Fruit fly (Drosophila melanogaster) whole organism, embryonic: Measurements from ENCODE around the gene Atg8b.

Source experiments
- Asciz ChIP-seq: fragments of 200-800 bp; sonication (Bioruptor generic); optimal IDR thresholded peaks from 2 replicates; lab custom pipeline; 2017; ENCODE audit warnings: missing biosample characterization, mild to moderate bottlenecking, missing genetic modification characterization, missing genetic modification reagents
- BtbVII ChIP-seq: fragments of 200-800 bp; sonication (Bioruptor generic); optimal IDR thresholded peaks from 3 replicates; lab custom pipeline; 2017; ENCODE audit warnings: missing biosample characterization, mild to moderate bottlenecking, missing genetic modification characterization
- CG10979 ChIP-seq: fragments of 200-800 bp; sonication (Bioruptor generic); optimal IDR thresholded peaks from 2 replicates; lab custom pipeline; 2018; ENCODE audit warnings: missing biosample characterization, mild to moderate bottlenecking, missing genetic modification characterization, moderate library complexity
- CG12071 ChIP-seq: fragments of 200-800 bp; sonication (Bioruptor generic); optimal IDR thresholded peaks from 3 replicates; lab custom pipeline; 2018; ENCODE audit warnings: missing biosample characterization, mild to moderate bottlenecking, missing genetic modification characterization
- CG12219 ChIP-seq: fragments of 200-800 bp; sonication (Bioruptor generic); optimal IDR thresholded peaks from 3 replicates; lab custom pipeline; 2018; ENCODE audit warnings: missing biosample characterization, mild to moderate bottlenecking, missing genetic modification characterization
- CG13296 ChIP-seq: fragments of 200-800 bp; sonication (Bioruptor generic); optimal IDR thresholded peaks from 3 replicates; lab custom pipeline; 2018; ENCODE audit warnings: missing biosample characterization, mild to moderate bottlenecking, missing genetic modification characterization
- CG15269 ChIP-seq: fragments of 200-800 bp; sonication (Bioruptor generic); optimal IDR thresholded peaks from 2 replicates; lab custom pipeline; 2018; ENCODE audit warnings: missing biosample characterization, mild to moderate bottlenecking, missing genetic modification characterization, moderate library complexity
- CG15696 ChIP-seq: fragments of 200-800 bp; sonication (Bioruptor generic); optimal IDR thresholded peaks from 2 replicates; lab custom pipeline; 2019; ENCODE audit warnings: missing biosample characterization, mild to moderate bottlenecking, missing genetic modification characterization, moderate library complexity
- CG16813 ChIP-seq: fragments of 200-800 bp; sonication (Bioruptor generic); IDR thresholded peaks from 3 replicates; pipeline ENCODE4 v1.3.6; 2022; ENCODE audit warnings: missing biosample characterization, missing genetic modification characterization; ENCODE audit not compliant: partially characterized antibody
- CG17328 ChIP-seq: fragments of 200-800 bp; sonication (Bioruptor generic); IDR thresholded peaks from 2 replicates; pipeline ENCODE4 v1.3.6; 2022; ENCODE audit warnings: missing biosample characterization, missing genetic modification characterization
- CG18476 ChIP-seq: fragments of 200-800 bp; sonication (Bioruptor generic); optimal IDR thresholded peaks from 2 replicates; lab custom pipeline; 2016; ENCODE audit warnings: missing biosample characterization, mild to moderate bottlenecking, missing genetic modification characterization
- CG2889 ChIP-seq: fragments of 200-800 bp; sonication (Bioruptor generic); IDR thresholded peaks from 3 replicates; pipeline ENCODE4 v1.3.6; 2022; ENCODE audit warnings: missing biosample characterization, missing genetic modification characterization
- CG31388 ChIP-seq: fragments of 200-800 bp; sonication (Bioruptor generic); optimal IDR thresholded peaks from 2 replicates; lab custom pipeline; 2016; ENCODE audit warnings: missing biosample characterization, missing genetic modification characterization
- CG33557 ChIP-seq: fragments of 200-800 bp; sonication (Bioruptor generic); optimal IDR thresholded peaks from 2 replicates; lab custom pipeline; 2019; ENCODE audit warnings: missing biosample characterization, mild to moderate bottlenecking, missing genetic modification characterization, moderate library complexity
- CG3726 ChIP-seq: fragments of 200-800 bp; sonication (Bioruptor generic); IDR thresholded peaks from 3 replicates; pipeline ENCODE4, ENCODE4 v1.3.6; 2022; ENCODE audit warnings: missing biosample characterization, missing genetic modification characterization
- CG43689 ChIP-seq: fragments of 200-800 bp; sonication (Bioruptor generic); IDR thresholded peaks from 2 replicates; pipeline ENCODE4 v1.3.6; 2022; ENCODE audit warnings: missing biosample characterization, missing genetic modification characterization
- CG6683 ChIP-seq: fragments of 200-800 bp; sonication (Bioruptor generic); optimal IDR thresholded peaks from 2 replicates; lab custom pipeline; 2017; ENCODE audit warnings: missing biosample characterization, mild to moderate bottlenecking, missing genetic modification characterization, missing genetic modification reagents
- CG7372 ChIP-seq: fragments of 200-800 bp; sonication (Bioruptor generic); IDR thresholded peaks from 2 replicates; pipeline ENCODE4 v1.3.6; 2022; ENCODE audit warnings: missing biosample characterization, missing genetic modification characterization
- CG8359 ChIP-seq: fragments of 200-800 bp; sonication (Bioruptor generic); optimal IDR thresholded peaks from 2 replicates; lab custom pipeline; 2017; ENCODE audit warnings: missing biosample characterization, mild to moderate bottlenecking, missing genetic modification characterization, borderline replicate concordance
- CG8944 ChIP-seq: fragments of 200-800 bp; sonication (Bioruptor generic); optimal IDR thresholded peaks from 3 replicates; lab custom pipeline; 2016; ENCODE audit warnings: missing biosample characterization, missing genetic modification characterization
- CG9437 ChIP-seq: fragments of 200-800 bp; sonication (Bioruptor generic); optimal IDR thresholded peaks from 2 replicates; lab custom pipeline; 2018; ENCODE audit warnings: missing biosample characterization, mild to moderate bottlenecking, missing genetic modification characterization
- CkIIα-i1 ChIP-seq: fragments of 200-800 bp; sonication (Bioruptor generic); IDR thresholded peaks from 2 replicates; pipeline ENCODE4 v1.3.6; 2022; ENCODE audit warnings: missing biosample characterization, missing genetic modification characterization
- D19A ChIP-seq: fragments of 200-800 bp; optimal IDR thresholded peaks from 3 replicates; lab custom pipeline; 2019; ENCODE audit warnings: missing biosample characterization, mild to moderate bottlenecking, missing genetic modification characterization, moderate library complexity
- Hey ChIP-seq: fragments of 200-800 bp; sonication (Bioruptor generic); optimal IDR thresholded peaks from 3 replicates; lab custom pipeline; 2018; ENCODE audit warnings: missing biosample characterization, mild to moderate bottlenecking, missing genetic modification characterization
- Hr3 ChIP-seq: fragments of 200-800 bp; sonication (Bioruptor generic); optimal IDR thresholded peaks from 3 replicates; lab custom pipeline; 2016; ENCODE audit warnings: missing biosample characterization, missing genetic modification characterization
- Oli ChIP-seq: fragments of 200-800 bp; sonication (Bioruptor generic); optimal IDR thresholded peaks from 2 replicates; lab custom pipeline; 2018; ENCODE audit warnings: missing biosample characterization, mild to moderate bottlenecking, missing genetic modification characterization, moderate library complexity
- Optix ChIP-seq: fragments of 200-800 bp; sonication (Bioruptor generic); IDR thresholded peaks from 3 replicates; pipeline ENCODE4 v1.3.6; 2022; ENCODE audit warnings: missing biosample characterization, missing genetic modification characterization
- Ptx1 ChIP-seq: fragments of 200-800 bp; sonication (Bioruptor generic); IDR thresholded peaks from 2 replicates; pipeline ENCODE4 v1.3.6; 2022; ENCODE audit warnings: missing biosample characterization, missing genetic modification characterization
- Sox100B ChIP-seq: fragments of 200-800 bp; sonication (Bioruptor generic); optimal IDR thresholded peaks from 3 replicates; lab custom pipeline; 2018; ENCODE audit warnings: missing biosample characterization, mild to moderate bottlenecking, missing genetic modification characterization
- Usf ChIP-seq: fragments of 200-800 bp; sonication (Bioruptor generic); optimal IDR thresholded peaks from 2 replicates; lab custom pipeline; 2017; ENCODE audit warnings: missing genotype, missing biosample characterization, missing genetic modification characterization
- Xrp1 ChIP-seq: fragments of 200-800 bp; sonication (Bioruptor generic); IDR thresholded peaks from 2 replicates; pipeline ENCODE4 v1.3.6; 2022; ENCODE audit warnings: missing biosample characterization, missing genetic modification characterization
- bbx ChIP-seq: fragments of 200-800 bp; sonication (Bioruptor generic); IDR thresholded peaks from 2 replicates; pipeline ENCODE4 v1.3.6; 2022; ENCODE audit warnings: missing biosample characterization, missing genetic modification characterization; ENCODE audit not compliant: partially characterized antibody
- chinmo ChIP-seq: fragments of 200-800 bp; sonication (Bioruptor generic); IDR thresholded peaks from 4 replicates; pipeline ENCODE4 v1.3.6; 2022; ENCODE audit warnings: missing biosample characterization, missing genetic modification characterization; ENCODE audit not compliant: partially characterized antibody
- gem ChIP-seq: fragments of 200-800 bp; sonication (Bioruptor generic); optimal IDR thresholded peaks from 2 replicates; lab custom pipeline; 2019; ENCODE audit warnings: missing biosample characterization, mild to moderate bottlenecking, missing genetic modification characterization, moderate library complexity
- kay ChIP-seq: fragments of 200-800 bp; sonication (Bioruptor generic); optimal IDR thresholded peaks from 2 replicates; lab custom pipeline; 2016; ENCODE audit warnings: missing biosample characterization, missing genetic modification characterization
- nau ChIP-seq: fragments of 200-800 bp; sonication (Bioruptor generic); optimal IDR thresholded peaks from 3 replicates; lab custom pipeline; 2017; ENCODE audit warnings: missing biosample characterization, mild to moderate bottlenecking, missing genetic modification characterization, missing genetic modification reagents
- phol ChIP-seq: fragments of 200-800 bp; sonication (Bioruptor generic); optimal IDR thresholded peaks from 3 replicates; lab custom pipeline; 2018; ENCODE audit warnings: missing biosample characterization, mild to moderate bottlenecking, missing genetic modification characterization, moderate library complexity
- ranshi ChIP-seq: fragments of 200-800 bp; sonication (Bioruptor generic); IDR thresholded peaks from 2 replicates; pipeline ENCODE4 v1.3.6; 2022; ENCODE audit warnings: missing biosample characterization, missing genetic modification characterization
- schlank ChIP-seq: fragments of 200-800 bp; sonication (Bioruptor generic); optimal IDR thresholded peaks from 2 replicates; lab custom pipeline; 2018; ENCODE audit warnings: missing biosample characterization, mild to moderate bottlenecking, missing genetic modification characterization
- slbo ChIP-seq: fragments of 200-800 bp; sonication (Bioruptor generic); IDR thresholded peaks from 2 replicates; pipeline ENCODE4 v1.3.6; 2022; ENCODE audit warnings: missing biosample characterization, missing genetic modification characterization
- sqz ChIP-seq: fragments of 200-800 bp; sonication (Bioruptor generic); optimal IDR thresholded peaks from 3 replicates; lab custom pipeline; 2018; ENCODE audit warnings: missing biosample characterization, mild to moderate bottlenecking, missing genetic modification characterization
- ssp ChIP-seq: fragments of 200-800 bp; sonication (Bioruptor generic); IDR thresholded peaks from 2 replicates; pipeline ENCODE4 v1.3.6; 2022; ENCODE audit warnings: missing biosample characterization, missing genetic modification characterization
- tna ChIP-seq: fragments of 200-800 bp; sonication (Bioruptor generic); IDR thresholded peaks from 2 replicates; pipeline ENCODE4 v1.3.6; 2022; ENCODE audit warnings: missing biosample characterization, missing genetic modification characterization; ENCODE audit not compliant: partially characterized antibody
- tx ChIP-seq: fragments of 200-800 bp; sonication (Bioruptor generic); optimal IDR thresholded peaks from 2 replicates; lab custom pipeline; 2016; ENCODE audit warnings: missing biosample characterization, missing genetic modification characterization
- unpg ChIP-seq: fragments of 200-800 bp; sonication (Bioruptor generic); optimal IDR thresholded peaks from 3 replicates; lab custom pipeline; 2018; ENCODE audit warnings: missing biosample characterization, mild to moderate bottlenecking, missing genetic modification characterization, moderate library complexity

Atg8b gene

DNA sequence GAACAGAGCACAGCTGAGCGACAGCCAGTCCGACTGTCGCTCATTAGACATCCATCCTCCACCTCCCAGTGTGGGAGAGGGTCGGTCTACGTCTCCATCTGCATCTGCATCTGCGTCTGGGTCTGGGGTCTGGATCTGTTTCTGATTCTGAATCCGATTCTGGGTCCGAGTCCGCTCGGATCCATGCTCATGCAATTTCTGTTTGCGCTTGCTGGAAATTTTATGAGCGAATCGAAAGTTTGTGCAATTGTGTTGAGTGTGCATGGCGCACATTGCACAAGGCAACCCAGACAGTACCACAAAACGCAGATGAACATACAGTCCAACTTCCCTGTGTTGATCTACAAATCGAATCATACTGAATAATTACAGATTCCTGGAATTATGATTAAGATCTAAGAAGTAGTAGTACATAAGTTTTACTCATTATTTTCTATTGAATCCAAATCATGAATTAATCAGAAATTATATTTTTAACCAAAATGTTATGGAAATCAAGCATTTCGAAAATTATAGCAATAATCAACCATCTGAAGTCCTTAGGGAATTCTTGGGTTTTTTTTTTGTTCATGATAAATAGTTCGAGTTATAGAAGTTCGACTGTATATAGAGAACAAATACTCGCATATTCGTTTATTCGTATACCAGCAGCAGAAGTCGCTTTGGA is 21.7 kb downstream of the Atg8b start (continued):
- TF ChIP-seq CG2889 (GFP tag; lab: Robert Waterston, UW) (no peak), gem (peak; percentile 60), CG16813 (GFP tag; lab: Robert Waterston, UW) (no peak), schlank (tag; lab: Kevin White, UChicago) (no peak), slbo (GFP tag; lab: Robert Waterston, UW) (no peak), CG15696 (no peak), CG8359 (GFP tag; lab: Kevin White, UChicago) (no peak), CG43689 (no peak), CG31388 (GFP tag; lab: Kevin White, UChicago) (no peak), CG7372 (GFP tag; lab: Robert Waterston, UW) (no peak), CG18476 (GFP tag; lab: Kevin White, UChicago) (no peak), Usf (GFP tag; lab: Kevin White, UChicago) (no peak), CG33557 (GFP tag; lab: Kevin White, UChicago) (no peak), CG3726 (GFP tag; lab: Robert Waterston, UW) (no peak), tna (no peak), Sox100B (GFP tag; lab: Kevin White, UChicago) (peak; percentile 27), CG9437 (GFP tag; lab: Kevin White, UChicago) (no peak), CG6683 (GFP tag; lab: Kevin White, UChicago) (no peak), ranshi (GFP tag; lab: Robert Waterston, UW) (no peak), CG8944 (GFP tag; lab: Kevin White, UChicago) (no peak), CG10979 (tag; lab: Kevin White, UChicago) (no peak), Asciz (GFP tag; lab: Kevin White, UChicago) (peak; percentile 4), CG13296 (no peak), CG15269 (tag; lab: Kevin White, UChicago) (no peak), kay (GFP tag; lab: Kevin White, UChicago) (no peak), tx (GFP tag; lab: Kevin White, UChicago) (no peak), bbx (no peak), nau (GFP tag; lab: Kevin White, UChicago) (no peak), BtbVII (GFP tag; lab: Kevin White, UChicago) (no peak), CG12219 (GFP tag; lab: Kevin White, UChicago) (no peak), Ptx1 (GFP tag; lab: Robert Waterston, UW) (peak; percentile 35; the same call in 1 of the 2 replicates), sqz (GFP tag; lab: Kevin White, UChicago) (no peak), chinmo (0 out of 4 replicates have a peak, but pooled peaks have one; percentile 15), Xrp1 (GFP tag; lab: Robert Waterston, UW) (0 out of 2 replicates have a peak, but pooled peaks have one; percentile 13), phol (tag; lab: Kevin White, UChicago) (peak; percentile 46), Hey (tag; lab: Kevin White, UChicago) (no peak), unpg (GFP tag; lab: Kevin White, UChicago) (no peak), CkIIα-i1 (GFP tag; lab: Robert Waterston, UW) (no peak), CG17328 (GFP tag; lab: Robert Waterston, UW) (no peak), CG12071 (GFP tag; lab: Kevin White, UChicago) (no peak), Hr3 (no peak), ssp (GFP tag; lab: Robert Waterston, UW) (no peak), Optix (GFP tag; lab: Robert Waterston, UW) (no peak), Oli (peak; percentile 40), D19A (tag; lab: Kevin White, UChicago) (peak; percentile 0)
